Worm (Caenorhabditis elegans): ENCODE data around the gene grd-14.

Gene grd-14

DNA sequence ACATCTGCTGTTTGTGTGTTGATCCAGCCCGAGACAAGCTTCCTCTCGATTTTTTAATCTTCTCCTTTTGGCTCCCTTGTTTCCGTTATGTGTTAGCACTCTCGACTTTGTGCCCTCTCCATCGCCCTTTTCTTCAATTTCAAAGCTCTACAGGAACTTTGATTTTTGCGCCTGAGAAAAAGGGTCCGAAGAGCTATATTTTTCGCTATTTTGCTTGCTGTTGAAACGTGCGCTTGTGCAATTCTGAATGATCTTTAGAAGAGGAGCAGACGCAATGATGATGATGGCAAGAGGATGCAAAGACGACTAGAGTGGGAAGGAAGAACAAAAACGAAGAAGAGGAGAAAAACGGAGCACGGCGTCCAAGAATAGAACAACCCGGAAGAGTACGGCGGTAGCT, 18.1 kb upstream of the grd-14 start:
- no peak for TF ChIP-seq nhr-10 (tag; optimal IDR thresholded peaks at IDR 0.05)
- peak in 1 of 2 experiments; percentile 50 for TF ChIP-seq mdl-1 (tag; optimal IDR thresholded peaks at IDR 0.05)
- no peak for TF ChIP-seq ceh-44 (GFP tag; IDR thresholded peaks at IDR 0.05)
- peak in 1 of 2 experiments; percentile 88 for TF ChIP-seq unc-62 (GFP tag; optimal IDR thresholded peaks at IDR 0.05 in 1 of 2)
- no peak for TF ChIP-seq unc-62 (tag; optimal IDR thresholded peaks at IDR 0.05)
- TF ChIP-seq nhr-102 (tag; optimal IDR thresholded peaks at IDR 0.05), result no peak
- TF ChIP-seq Y48G9A.11 (GFP tag; IDR thresholded peaks at IDR 0.05), result no peak
- no peak for TF ChIP-seq F37D6.2 (tag; optimal IDR thresholded peaks at IDR 0.05)
- no peak for TF ChIP-seq ces-1 (GFP tag; optimal IDR thresholded peaks at IDR 0.05)
- no peak for TF ChIP-seq arid-1 (GFP tag; conservative IDR thresholded peaks at IDR 0.05)
- no peak for TF ChIP-seq nhr-11 (tag; optimal IDR thresholded peaks at IDR 0.05)
- no peak for TF ChIP-seq nhr-76 (tag; optimal IDR thresholded peaks at IDR 0.05)
- TF ChIP-seq tag-97 (GFP tag; IDR thresholded peaks at IDR 0.05), result no peak
- no peak for TF ChIP-seq saeg-2 (GFP tag; IDR thresholded peaks at IDR 0.05)
- no peak for TF ChIP-seq F49E8.2 (tag; optimal IDR thresholded peaks at IDR 0.05; ENCODE audit: borderline replicate concordance)
- TF ChIP-seq D1046.2 (GFP tag; IDR thresholded peaks at IDR 0.05), result no peak
- TF ChIP-seq lin-15B (tag; optimal IDR thresholded peaks at IDR 0.05), result no peak
- no peak for TF ChIP-seq hlh-30 (tag; optimal IDR thresholded peaks at IDR 0.05; ENCODE audit: insufficient read depth)
- no peak for TF ChIP-seq lsy-2 (tag; optimal IDR thresholded peaks at IDR 0.05)
- no peak for TF ChIP-seq aha-1 (tag)
- no peak for TF ChIP-seq duxl-1 (tag; optimal IDR thresholded peaks at IDR 0.05; ENCODE audit: poor library complexity)
- peak; percentile 11 for TF ChIP-seq rbr-2 (tag; optimal IDR thresholded peaks at IDR 0.05)
- TF ChIP-seq ztf-11 (tag; optimal IDR thresholded peaks at IDR 0.05), result no peak
- no peak for TF ChIP-seq spr-1 (tag; optimal IDR thresholded peaks at IDR 0.05)
- TF ChIP-seq F10B5.3 (tag; optimal IDR thresholded peaks at IDR 0.05), result no peak
- TF ChIP-seq nhr-28 (tag; optimal IDR thresholded peaks at IDR 0.05), result no peak
- no peak for TF ChIP-seq aly-2 (tag; optimal IDR thresholded peaks at IDR 0.05)
- TF ChIP-seq mxl-3 (GFP tag; optimal IDR thresholded peaks at IDR 0.05), result peak; percentile 16
- no peak for TF ChIP-seq spr-3 (GFP tag; optimal IDR thresholded peaks at IDR 0.05)
- TF ChIP-seq ceh-82 (tag; optimal IDR thresholded peaks at IDR 0.05), result no peak
- no peak for TF ChIP-seq F26F4.8 (GFP tag; conservative IDR thresholded peaks at IDR 0.05)
- TF ChIP-seq pqm-1 (tag; optimal IDR thresholded peaks at IDR 0.05), result no peak
- no peak for TF ChIP-seq nhr-42 (GFP tag; IDR thresholded peaks at IDR 0.05)
- TF ChIP-seq nhr-25 (tag; optimal IDR thresholded peaks at IDR 0.05; ENCODE audit: borderline replicate concordance, insufficient read depth), result no peak
- no peak for TF ChIP-seq vab-7 (GFP tag; IDR thresholded peaks at IDR 0.05)
- TF ChIP-seq egl-27 (tag; optimal IDR thresholded peaks at IDR 0.05), result no peak
- no peak for TF ChIP-seq php-3 (GFP tag; IDR thresholded peaks at IDR 0.05)
- TF ChIP-seq nhr-77 (tag; optimal IDR thresholded peaks at IDR 0.05), result no peak
- no peak for TF ChIP-seq ZK546.5 (tag; optimal IDR thresholded peaks at IDR 0.05)
- TF ChIP-seq ama-1 (optimal IDR thresholded peaks at IDR 0.05), result no peak
- TF ChIP-seq tra-1 (GFP tag; IDR thresholded peaks at IDR 0.05), result no peak
- no peak for TF ChIP-seq nhr-6 (tag; optimal IDR thresholded peaks at IDR 0.05)
- TF ChIP-seq hmg-1.1 (GFP tag; IDR thresholded peaks at IDR 0.05), result no peak
- no peak for TF ChIP-seq ceh-32 (tag; optimal IDR thresholded peaks at IDR 0.05; ENCODE audit: poor library complexity)
- no peak for TF ChIP-seq R02D3.7 (tag; optimal IDR thresholded peaks at IDR 0.05)
- TF ChIP-seq lin-1 (GFP tag; IDR thresholded peaks at IDR 0.05), result no peak
- 0 out of 2 replicates have a peak, but pooled peaks have one; percentile 15 for TF ChIP-seq dmd-6 (GFP tag; IDR thresholded peaks at IDR 0.05)
- TF ChIP-seq hif-1 (tag; optimal IDR thresholded peaks at IDR 0.05), result peak in 1 of 2 experiments; percentile 76
- TF ChIP-seq skn-1 (tag; optimal IDR thresholded peaks at IDR 0.05), result no peak
- no peak for TF ChIP-seq snpc-4 (tag; optimal IDR thresholded peaks at IDR 0.05)
- TF ChIP-seq daf-19 (GFP tag; conservative IDR thresholded peaks at IDR 0.05), result no peak
- no peak for TF ChIP-seq ZK337.2 (GFP tag; IDR thresholded peaks at IDR 0.05)
- TF ChIP-seq zip-11 (GFP tag; IDR thresholded peaks at IDR 0.05), result no peak
